Worm (Caenorhabditis elegans) whole organism, L1 larva: Measurements from ENCODE around the gene C16C8.25.

ENCODE experiments used
- ceh-82 ChIP-seq, 3 experiments: fragments of 150-350 bp in 1 of 3; sonication (generic microtip) in 2 of 3; optimal IDR thresholded peaks; 2 replicates each; lab custom pipeline; 2014 to 2017; ENCODE audit warnings: missing biosample characterization in 3 of 3, missing genetic modification characterization in 3 of 3
- ces-1 ChIP-seq: fragments of 150-350 bp; optimal IDR thresholded peaks from 2 replicates; lab custom pipeline; 2014; ENCODE audit warnings: missing biosample characterization, missing genetic modification reagents, missing genetic modification characterization
- dpl-1 ChIP-seq, 3 experiments: fragments of 150-350 bp in 2 of 3; sonication (generic microtip) in 1 of 3; optimal IDR thresholded peaks; 2 replicates each; lab custom pipeline; 2014 to 2017; ENCODE audit warnings: missing biosample characterization in 3 of 3, missing genetic modification characterization in 3 of 3, missing genetic modification reagents in 3 of 3
- efl-1 ChIP-seq, 4 experiments: fragments of 150-350 bp; optimal IDR thresholded peaks in 3 of 4; peaks in 1 of 4; 1 replicate in 1 of 4; 2 replicates in 3 of 4; lab custom pipeline; 2014; ENCODE audit warnings: missing biosample characterization in 2 of 4, missing genetic modification characterization in 2 of 4, missing genetic modification reagents in 2 of 4
- isw-1 ChIP-seq: fragments of 200-800 bp; sonication (Bioruptor generic); IDR thresholded peaks from 2 replicates; pipeline ENCODE4 v1.3.6; 2022; ENCODE audit warnings: missing genetic modification characterization, missing compliant biosample characterization
- lir-3 ChIP-seq: sonication (generic microtip); optimal IDR thresholded peaks from 2 replicates; lab custom pipeline; 2016; ENCODE audit warnings: mild to moderate bottlenecking, missing genetic modification characterization, moderate library complexity, missing compliant biosample characterization; ENCODE audit not compliant: poor library complexity
- nhr-12 ChIP-seq: sonication (generic microtip); optimal IDR thresholded peaks from 2 replicates; lab custom pipeline; 2017; ENCODE audit warnings: missing biosample characterization, missing genetic modification characterization
- nhr-76 ChIP-seq: sonication (generic microtip); optimal IDR thresholded peaks from 2 replicates; lab custom pipeline; 2017; ENCODE audit warnings: missing biosample characterization, missing genetic modification characterization
- pag-3 ChIP-seq: sonication (generic microtip); optimal IDR thresholded peaks from 2 replicates; lab custom pipeline; 2017; ENCODE audit warnings: missing genetic modification characterization, mild to moderate bottlenecking, missing compliant biosample characterization, antibody characterized with exemption, borderline replicate concordance; ENCODE audit not compliant: insufficient read depth
- pqm-1 ChIP-seq: sonication (generic microtip); optimal IDR thresholded peaks from 3 replicates; lab custom pipeline; 2017; ENCODE audit warnings: missing biosample characterization, missing genetic modification characterization
- rnt-1 ChIP-seq: sonication (generic microtip); optimal IDR thresholded peaks from 2 replicates; lab custom pipeline; 2016; ENCODE audit warnings: mild to moderate bottlenecking, missing genetic modification characterization, moderate library complexity, missing compliant biosample characterization
- skn-1 ChIP-seq: fragments of 150-350 bp; optimal IDR thresholded peaks from 2 replicates; lab custom pipeline; 2014; ENCODE audit warnings: missing biosample characterization, missing genetic modification characterization
- unc-30 ChIP-seq: sonication (generic microtip); optimal IDR thresholded peaks from 2 replicates; lab custom pipeline; 2017; ENCODE audit warnings: missing biosample characterization, missing genetic modification characterization
- unc-62 ChIP-seq: fragments of 150-350 bp; optimal IDR thresholded peaks from 2 replicates; lab custom pipeline; 2014; ENCODE audit warnings: missing biosample characterization, missing genetic modification reagents, missing genetic modification characterization

ce11 chrII:3477171-3477570, 28.1 kb downstream of the C16C8.25 start, which contains the start of gene fbxb-104:
- no peak for TF ChIP-seq unc-62 (GFP tag; lab: Kevin White, UChicago)
- TF ChIP-seq ces-1 = no peak
- no peak for TF ChIP-seq ceh-82 (tag; optimal IDR thresholded peaks at IDR 0.05; lab: Kevin White, UChicago)
- TF ChIP-seq skn-1 (tag; lab: Kevin White, UChicago) = no peak
- no peak for TF ChIP-seq dpl-1 (GFP tag; optimal IDR thresholded peaks at IDR 0.05; lab: Kevin White, UChicago)
- TF ChIP-seq pqm-1 = no peak
- TF ChIP-seq nhr-76 (tag; lab: Kevin White, UChicago) = no peak
- no peak for TF ChIP-seq efl-1 (optimal IDR thresholded peaks at IDR 0.05; lab: Kevin White, UChicago)
- TF ChIP-seq efl-1 (GFP tag; optimal IDR thresholded peaks at IDR 0.05 in 1 of 2; lab: Kevin White, UChicago) = no peak
- TF ChIP-seq rnt-1 (tag; lab: Kevin White, UChicago) = no peak
- no peak for TF ChIP-seq unc-30 (tag; lab: Kevin White, UChicago)
- no peak for TF ChIP-seq lir-3 (tag; lab: Kevin White, UChicago)
- no peak for TF ChIP-seq pag-3 (tag; lab: Kevin White, UChicago)
- no peak for TF ChIP-seq nhr-12 (tag; lab: Kevin White, UChicago)
- no peak for TF ChIP-seq isw-1 (GFP tag; lab: Robert Waterston, UW)
